Worm (Caenorhabditis elegans): ENCODE data around the gene bath-5.
"Not testable (repeated sequence)": the region's sequence is repeated elsewhere in the genome, so short reads cannot be mapped to it uniquely, and the experiment has no call there.

Gene bath-5

ce11 chrII:2051372-2051771, 19.6 kb upstream of the bath-5 start, which contains the start of gene fbxb-35:
Gene fbxb-35 (plus strand): TSS chrII:2051672.
- TF ChIP-seq eor-1 (tag; optimal IDR thresholded peaks at IDR 0.05) (no peak), egl-27 (tag; optimal IDR thresholded peaks at IDR 0.05) (no peak), elt-3 (tag; optimal IDR thresholded peaks at IDR 0.05) (no peak), fkh-2 (tag; optimal IDR thresholded peaks at IDR 0.05) (no peak), lsy-12 (tag; optimal IDR thresholded peaks at IDR 0.05) (no peak), jun-1 (tag; optimal IDR thresholded peaks at IDR 0.05) (no peak), snpc-4 (tag; optimal IDR thresholded peaks at IDR 0.05) (no peak), aly-2 (tag; optimal IDR thresholded peaks at IDR 0.05) (no peak)

- not testable (repeated sequence) for TF ChIP-seq ceh-28, elt-2, fos-1 (tag; optimal IDR thresholded peaks at IDR 0.05)
Measured at ce11 chrII:2046556-2046955, 14.8 kb upstream of the bath-5 start, which contains the start of gene math-1. Gene math-1 (minus strand): TSS chrII:2046656.

- TF ChIP-seq lin-39 (tag; optimal IDR thresholded peaks at IDR 0.05): no peak
- TF ChIP-seq daf-12 (tag; optimal IDR thresholded peaks at IDR 0.05): no peak
- TF ChIP-seq nhr-237 (tag; optimal IDR thresholded peaks at IDR 0.05): no peak
- TF ChIP-seq tbx-2 (tag; optimal IDR thresholded peaks at IDR 0.05): no peak
- no peak for TF ChIP-seq snpc-4 (tag; optimal IDR thresholded peaks at IDR 0.05)
- no peak for TF ChIP-seq nhr-76 (tag; optimal IDR thresholded peaks at IDR 0.05)
- TF ChIP-seq nhr-77 (tag; optimal IDR thresholded peaks at IDR 0.05): no peak
- TF ChIP-seq ceh-16 (tag; optimal IDR thresholded peaks at IDR 0.05): no peak
- TF ChIP-seq nhr-25 (tag; optimal IDR thresholded peaks at IDR 0.05): no peak
- no peak for TF ChIP-seq unc-39 (tag; optimal IDR thresholded peaks at IDR 0.05)
- no peak for TF ChIP-seq hmg-11 (tag; optimal IDR thresholded peaks at IDR 0.05)
- no peak for TF ChIP-seq skn-1 (tag; optimal IDR thresholded peaks at IDR 0.05)
- TF ChIP-seq fos-1 (tag; optimal IDR thresholded peaks at IDR 0.05): no peak
- no peak for TF ChIP-seq pha-4 (tag; optimal IDR thresholded peaks at IDR 0.05)
- TF ChIP-seq jun-1 (tag; optimal IDR thresholded peaks at IDR 0.05): no peak
Measured at ce11 chrII:2045505-2045904, 13.8 kb upstream of the bath-5 start, which contains the start of gene bath-24. Gene bath-24 (minus strand): TSS chrII:2045605.

ce11 chrII:2042447-2042846, 10.7 kb upstream of the bath-5 start, which contains the start of gene bath-20:
Gene bath-20 (minus strand): TSS chrII:2042547.
- TF ChIP-seq unc-39 (tag; optimal IDR thresholded peaks at IDR 0.05): no peak
- no peak for TF ChIP-seq eor-1 (tag; optimal IDR thresholded peaks at IDR 0.05)
- no peak for TF ChIP-seq elt-1 (tag; optimal IDR thresholded peaks at IDR 0.05)
- no peak for TF ChIP-seq egl-27 (tag; optimal IDR thresholded peaks at IDR 0.05)
- TF ChIP-seq pqm-1 (tag; optimal IDR thresholded peaks at IDR 0.05): no peak
- TF ChIP-seq fkh-2 (tag; optimal IDR thresholded peaks at IDR 0.05): no peak
- no peak for TF ChIP-seq ZK546.5 (tag; optimal IDR thresholded peaks at IDR 0.05)

- TF ChIP-seq nhr-11 (tag; optimal IDR thresholded peaks at IDR 0.05) (no peak), ceh-28 (tag; optimal IDR thresholded peaks at IDR 0.05) (no peak), lsy-12 (tag; optimal IDR thresholded peaks at IDR 0.05) (no peak)
Measured at ce11 chrII:2039288-2039687, 7.5 kb upstream of the bath-5 start, which contains the start of gene bath-19. Gene bath-19 (minus strand): TSS chrII:2039388.

ce11 chrII:2033286-2033685, 1.5 kb upstream of the bath-5 start, which contains the start of gene F59H6.14:
Gene F59H6.14 (plus strand): TSS chrII:2033586.
- TF ChIP-seq nhr-237 (tag; optimal IDR thresholded peaks at IDR 0.05) (no peak), nhr-77 (tag; optimal IDR thresholded peaks at IDR 0.05) (no peak), lsy-12 (tag; optimal IDR thresholded peaks at IDR 0.05) (no peak), unc-62 (GFP tag; optimal IDR thresholded peaks at IDR 0.05) (no peak), elt-1 (tag; optimal IDR thresholded peaks at IDR 0.05) (no peak), zag-1 (tag; optimal IDR thresholded peaks at IDR 0.05) (no peak), fkh-10 (GFP tag; optimal IDR thresholded peaks at IDR 0.05) (no peak), ama-1 (optimal IDR thresholded peaks at IDR 0.05) (no peak), daf-12 (tag; optimal IDR thresholded peaks at IDR 0.05) (no peak)

- TF ChIP-seq jun-1, fkh-2, ceh-82 (tag; optimal IDR thresholded peaks at IDR 0.05): not testable (repeated sequence)
Measured at ce11 chrII:2032282-2032681, 530 bp upstream of the bath-5 start, which contains the start of gene btb-4. Gene btb-4 (plus strand): TSS chrII:2032316.
